Fruit fly (Drosophila melanogaster) Kc167 (cell line): ENCODE data around the gene Tpst.

Source experiments
- Myc ChIP-seq: fragments of >200 bp; optimal IDR thresholded peaks from 2 replicates; lab custom pipeline; 2017; ENCODE audit warnings: missing external identifiers
- Sin3A ChIP-seq: fragments of >200 bp; optimal IDR thresholded peaks from 2 replicates; lab custom pipeline; 2018; ENCODE audit warnings: missing external identifiers
- h ChIP-seq: fragments of >200 bp; optimal IDR thresholded peaks from 3 replicates; lab custom pipeline; 2018; ENCODE audit warnings: missing external identifiers
- insv ChIP-seq: fragments of >200 bp; optimal IDR thresholded peaks from 3 replicates; lab custom pipeline; 2018; ENCODE audit warnings: missing external identifiers
- psq ChIP-seq: fragments of >200 bp; optimal IDR thresholded peaks from 2 replicates; lab custom pipeline; 2017; ENCODE audit warnings: missing external identifiers
- ttk ChIP-seq: sonication (Bioruptor generic); optimal IDR thresholded peaks from 2 replicates; lab custom pipeline; 2017; ENCODE audit warnings: missing external identifiers

Gene Tpst

DNA sequence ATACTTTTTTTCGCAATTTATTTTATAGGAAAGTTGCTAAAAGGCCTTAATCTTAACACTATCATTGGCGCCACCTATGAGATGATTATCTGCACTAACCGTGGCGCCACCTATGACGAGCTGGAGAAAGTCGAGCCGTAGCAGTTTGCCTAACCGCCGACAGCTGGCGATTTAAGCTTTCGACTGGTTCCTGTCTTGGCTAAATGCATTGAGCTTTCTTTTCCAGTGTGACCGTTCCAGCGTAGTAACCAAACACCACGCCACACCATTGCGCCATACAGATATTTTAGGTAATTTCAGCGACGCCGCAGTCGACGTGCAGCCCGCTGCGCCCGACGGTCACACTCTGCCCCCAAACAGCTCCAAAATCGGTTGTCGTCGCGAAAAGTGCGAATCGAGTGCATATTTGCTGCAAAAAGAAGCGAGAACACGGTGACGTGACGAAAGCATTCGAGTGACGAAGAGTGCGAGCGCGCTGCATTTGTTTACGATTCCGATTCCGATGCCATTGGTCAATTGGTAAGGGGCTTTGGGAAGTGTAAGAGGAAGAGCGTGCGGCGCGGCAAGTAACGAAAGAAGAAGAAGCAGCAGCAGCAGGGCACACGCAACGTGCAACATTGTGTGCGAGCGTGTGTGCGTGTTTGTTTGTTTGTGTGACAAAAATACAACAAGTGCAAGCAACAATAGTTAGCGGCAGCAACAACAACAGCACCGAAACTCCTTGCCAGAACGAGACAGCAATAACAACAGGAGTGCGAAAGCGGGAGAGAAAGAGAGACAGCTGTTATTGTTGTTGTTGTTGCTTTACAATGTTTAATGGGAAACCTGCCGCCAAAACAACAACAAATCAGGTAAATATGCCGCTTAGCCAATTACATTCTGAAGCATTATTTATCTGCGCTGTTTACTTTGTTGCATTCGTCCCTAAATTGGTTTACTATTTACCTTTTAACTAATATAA lies at the start of gene Tpst, which contains the start of gene CG46311:
Gene Tpst, plus strand, starts transcription at position 341 of the 961 bp plus-strand sequence.
Gene CG46311, plus strand, starts transcription at position 341 of the 961 bp plus-strand sequence.
- no peak for TF ChIP-seq insv (lab: Kevin White, UChicago)
- no peak for TF ChIP-seq psq (lab: Kevin White, UChicago)
- no peak for TF ChIP-seq h
- no peak for TF ChIP-seq ttk (lab: Kevin White, UChicago)
- no peak for TF ChIP-seq Myc (lab: Kevin White, UChicago)
- TF ChIP-seq Sin3A = no peak

DNA sequence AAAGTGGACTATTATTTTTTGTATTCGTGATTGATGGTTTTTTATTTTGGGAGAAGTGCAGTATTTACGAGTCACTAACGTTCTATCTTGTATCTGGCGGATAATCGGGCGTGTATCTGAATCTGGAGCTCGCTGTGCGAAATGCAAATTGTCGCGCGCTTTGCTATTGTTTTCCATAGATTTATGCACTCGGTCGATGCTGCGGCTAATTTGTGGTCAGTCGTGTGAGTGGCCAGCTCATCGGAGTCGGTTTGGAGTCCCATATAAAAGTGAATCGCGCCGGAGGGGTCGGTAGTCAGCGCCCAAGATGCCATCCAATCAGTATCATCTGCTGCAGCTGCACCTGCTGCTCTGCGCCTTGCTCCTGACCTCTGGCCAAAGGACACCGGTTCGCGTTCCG lies 35.9 kb upstream of the Tpst start, which contains the start of gene CG15754:
Gene CG15754, plus strand, starts transcription at position 301 of the 400 bp plus-strand sequence.
- TF ChIP-seq psq (lab: Kevin White, UChicago) = no peak

DNA sequence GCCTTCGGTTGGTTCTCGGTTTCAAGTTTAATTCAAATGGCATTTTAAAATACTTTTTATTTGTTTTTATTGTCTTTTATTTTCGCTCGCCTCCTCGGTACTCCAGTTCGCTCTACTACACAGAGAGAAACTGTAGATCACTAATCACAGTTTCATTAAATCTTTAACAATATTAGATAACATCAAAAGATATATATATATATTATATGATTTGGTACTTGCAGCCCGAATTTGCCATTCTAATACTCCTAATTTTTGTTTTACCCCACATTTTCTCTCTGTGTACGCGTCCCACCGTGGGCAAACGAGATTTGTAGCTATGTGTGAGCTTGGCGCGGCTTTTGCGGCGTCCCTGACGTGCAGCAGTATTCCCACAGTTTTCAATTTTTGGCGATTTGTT lies 34.0 kb upstream of the Tpst start:
- no peak for TF ChIP-seq ttk (lab: Kevin White, UChicago)
- TF ChIP-seq psq (lab: Kevin White, UChicago) = no peak
- no peak for TF ChIP-seq Myc (lab: Kevin White, UChicago)
- TF ChIP-seq Sin3A = no peak
- no peak for TF ChIP-seq h
- TF ChIP-seq insv (lab: Kevin White, UChicago) = no peak

DNA sequence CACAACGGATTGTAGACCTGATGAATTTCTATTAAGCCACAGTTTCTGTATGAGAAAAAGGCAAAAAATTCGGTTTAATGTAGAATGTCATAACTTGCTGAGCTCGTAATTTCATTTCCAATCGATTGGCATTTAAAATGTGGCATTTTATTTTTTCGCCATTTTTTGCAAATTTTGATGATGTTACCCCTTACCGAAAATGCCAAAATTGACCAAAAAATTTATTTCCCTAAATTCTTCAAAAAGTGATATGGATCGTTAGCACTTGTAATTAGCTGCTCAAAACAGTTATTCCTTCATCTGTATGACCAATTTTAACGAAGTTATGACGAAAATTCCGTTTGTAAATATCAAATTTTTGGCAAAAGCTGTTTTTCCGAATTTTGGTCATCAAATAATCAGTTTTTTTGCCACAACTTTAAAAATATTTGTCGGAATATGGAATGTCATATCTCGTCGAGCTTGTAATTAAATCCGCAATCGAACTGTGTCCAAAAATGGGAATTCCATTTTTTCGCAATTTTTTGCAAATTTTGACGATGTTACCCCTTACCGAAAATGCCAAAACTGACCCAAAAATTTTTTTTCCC lies 33.3 kb upstream of the Tpst start, which contains the start of gene CG44428:
Gene CG44428, minus strand, starts transcription at position 51 of the 590 bp plus-strand sequence.
- TF ChIP-seq Myc (lab: Kevin White, UChicago) = no peak
- no peak for TF ChIP-seq h
- TF ChIP-seq Sin3A = no peak
- no peak for TF ChIP-seq ttk (lab: Kevin White, UChicago)
- no peak for TF ChIP-seq psq (lab: Kevin White, UChicago)
- TF ChIP-seq insv (lab: Kevin White, UChicago) = no peak

DNA sequence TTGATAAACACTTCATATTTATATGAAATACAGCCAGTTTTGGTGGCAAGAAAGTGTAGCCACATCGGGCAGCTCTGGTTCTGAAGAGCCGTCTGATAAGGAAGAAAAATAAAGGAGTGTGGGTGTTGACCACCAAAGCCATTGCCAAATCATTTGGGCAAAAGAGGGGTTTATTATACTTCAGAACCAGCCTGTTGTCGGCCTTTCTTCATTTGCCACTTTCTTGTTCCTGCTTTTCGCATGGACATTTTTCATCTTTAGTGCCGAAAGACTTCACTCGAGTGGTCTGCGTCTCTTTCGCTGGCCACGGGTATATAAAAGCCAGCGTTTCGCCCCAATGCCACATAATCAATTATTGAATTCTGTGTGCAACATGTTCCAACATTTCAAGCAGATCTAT lies 29.5 kb upstream of the Tpst start, which contains the start of gene CG15756:
Gene CG15756, plus strand, starts transcription at position 301 of the 400 bp plus-strand sequence.
- TF ChIP-seq ttk (lab: Kevin White, UChicago) (no peak), insv (lab: Kevin White, UChicago) (no peak), Sin3A (no peak), h (no peak), Myc (lab: Kevin White, UChicago) (no peak), psq (lab: Kevin White, UChicago) (no peak)

DNA sequence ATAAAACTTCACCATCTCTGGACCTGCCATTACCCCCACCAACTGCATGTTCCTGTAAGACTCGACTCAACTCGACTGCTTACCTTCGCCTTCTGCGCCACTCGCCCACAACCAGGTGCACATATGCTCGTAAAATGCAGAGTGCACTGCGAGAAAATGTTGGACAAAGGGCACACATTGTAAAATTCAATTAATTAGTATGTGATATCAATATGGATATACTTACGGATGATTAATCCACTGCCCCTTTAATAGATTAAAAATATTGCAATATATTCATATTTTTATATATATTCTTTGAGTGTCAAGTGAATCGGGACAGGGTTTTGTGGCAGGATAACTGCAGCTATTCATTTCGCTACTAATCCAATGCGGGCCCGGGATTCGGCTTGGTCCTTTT lies 26.8 kb upstream of the Tpst start:
- TF ChIP-seq insv (lab: Kevin White, UChicago) (no peak), h (no peak)

DNA sequence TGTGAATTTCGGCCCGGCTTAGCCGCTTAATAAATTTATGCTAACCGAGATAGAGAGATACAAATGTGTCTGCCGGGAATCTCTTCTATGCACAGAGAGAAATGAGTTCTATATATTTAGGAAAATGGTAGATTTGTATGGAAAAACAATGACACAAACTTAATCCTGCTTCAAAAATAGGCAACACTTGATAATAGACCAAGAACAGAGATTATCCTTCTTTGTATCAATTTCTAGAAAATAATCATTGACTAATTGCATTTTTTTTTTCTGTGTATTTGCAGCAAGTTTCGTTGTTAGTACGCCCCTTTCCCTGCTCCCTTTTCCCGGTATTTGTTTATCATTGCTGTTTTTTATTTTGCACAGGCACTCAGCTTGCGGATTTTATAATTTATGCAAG lies 24.2 kb upstream of the Tpst start:
- TF ChIP-seq insv (lab: Kevin White, UChicago) (no peak), h (no peak), psq (lab: Kevin White, UChicago) (no peak)

DNA sequence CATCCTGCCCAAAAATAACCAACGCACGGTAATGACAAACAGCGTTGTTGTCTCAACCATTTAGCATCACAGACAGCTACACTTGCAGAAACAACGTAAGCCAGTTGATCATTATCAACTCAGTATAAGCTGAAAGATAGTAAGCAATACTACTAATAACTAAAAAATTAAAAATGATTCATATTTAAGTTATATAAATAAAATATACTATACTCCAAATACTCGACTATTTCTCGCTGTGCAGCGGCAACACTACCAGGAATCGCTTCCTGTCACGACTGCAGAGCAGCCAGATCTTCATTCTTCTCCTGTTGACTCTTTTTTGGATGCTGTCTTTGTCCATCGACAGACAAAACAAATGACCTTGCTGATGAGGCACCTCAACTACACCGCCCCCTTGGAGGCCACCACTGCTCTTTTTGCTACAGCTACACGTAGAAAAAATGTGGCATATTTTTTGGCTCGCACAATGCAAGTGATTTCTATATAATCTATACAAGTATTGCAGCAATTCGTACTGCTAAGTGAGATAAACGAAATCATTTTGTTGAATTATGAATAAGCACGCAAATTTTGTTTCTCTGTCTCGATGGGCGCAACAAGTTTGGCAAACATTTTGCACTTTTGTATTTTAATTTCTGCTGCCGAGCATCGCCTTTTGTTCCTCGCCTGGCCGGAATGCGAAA lies 22.6 kb upstream of the Tpst start:
- TF ChIP-seq h = no peak
- no peak for TF ChIP-seq Sin3A
- TF ChIP-seq ttk (lab: Kevin White, UChicago) = no peak
- TF ChIP-seq Myc (lab: Kevin White, UChicago) = no peak

DNA sequence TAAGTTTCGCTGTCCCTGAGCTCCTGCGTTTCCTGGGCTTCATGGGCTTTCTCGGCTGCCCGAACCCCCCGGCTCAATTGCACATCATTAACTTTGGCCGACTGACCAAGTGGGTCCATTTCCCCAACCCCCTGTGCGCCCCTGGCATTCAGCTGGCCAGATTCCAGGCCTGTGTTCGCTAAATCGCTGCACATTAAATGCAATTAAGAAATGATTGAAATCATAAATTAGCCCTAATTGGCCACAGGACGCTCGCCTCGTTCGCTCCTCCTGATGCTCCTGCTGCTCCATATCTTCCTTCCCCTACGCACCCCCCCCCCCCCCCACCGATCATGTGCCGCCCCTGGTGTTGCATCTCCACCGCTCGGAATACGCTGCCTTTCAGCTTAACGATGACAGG lies 21.5 kb upstream of the Tpst start:
- no peak for TF ChIP-seq psq (lab: Kevin White, UChicago)
- no peak for TF ChIP-seq Sin3A
- TF ChIP-seq Myc (lab: Kevin White, UChicago) = no peak
- no peak for TF ChIP-seq ttk (lab: Kevin White, UChicago)
- TF ChIP-seq insv (lab: Kevin White, UChicago) = no peak
- no peak for TF ChIP-seq h

DNA sequence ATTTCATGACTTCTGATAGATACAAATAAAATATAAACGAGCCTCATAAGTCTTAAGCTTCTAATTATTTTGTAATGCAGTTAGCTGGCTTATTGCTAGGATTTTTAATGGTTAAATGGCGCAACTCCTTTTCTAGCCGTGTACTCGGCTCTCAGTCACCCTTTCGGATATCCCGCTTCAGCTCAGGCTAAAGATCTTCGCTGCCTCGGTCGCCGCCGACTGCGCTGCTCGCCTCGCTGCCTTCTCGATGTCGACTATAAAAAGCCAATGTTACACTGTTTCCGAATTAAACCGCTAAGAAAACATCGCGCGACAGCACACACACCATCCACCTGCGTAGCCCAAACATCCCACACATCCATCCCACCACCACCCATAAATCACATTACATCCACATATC lies 20.3 kb upstream of the Tpst start, which contains the start of gene Cpr12A:
Gene Cpr12A, plus strand, starts transcription at position 301 of the 400 bp plus-strand sequence.
- TF ChIP-seq insv (lab: Kevin White, UChicago) = no peak

DNA sequence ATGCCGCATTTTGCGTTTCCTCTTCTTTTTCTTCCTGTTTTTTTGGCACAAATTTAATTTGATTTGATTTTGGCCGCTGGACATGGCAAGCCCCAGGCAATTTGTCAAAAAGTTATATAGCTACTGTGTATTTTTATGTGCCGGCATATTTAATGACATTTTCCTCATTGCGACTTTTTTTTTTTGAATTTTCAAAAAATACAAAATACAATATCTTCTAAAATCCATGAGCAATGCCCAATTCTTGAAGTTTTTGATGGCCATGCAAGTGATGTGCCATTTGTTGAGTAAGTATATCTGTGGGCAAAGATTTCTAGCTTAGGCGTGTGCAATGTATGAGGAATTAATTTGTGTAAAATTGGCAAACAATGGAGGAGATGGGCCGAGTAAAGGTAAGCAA lies 7.9 kb upstream of the Tpst start, which contains the start of gene CG11816:
Gene CG11816, minus strand, starts transcription at position 101 of the 400 bp plus-strand sequence.
- no peak for TF ChIP-seq h
- TF ChIP-seq insv (lab: Kevin White, UChicago) = no peak
- no peak for TF ChIP-seq ttk (lab: Kevin White, UChicago)
- TF ChIP-seq Sin3A = no peak
- TF ChIP-seq psq (lab: Kevin White, UChicago) = no peak
- TF ChIP-seq Myc (lab: Kevin White, UChicago) = no peak

DNA sequence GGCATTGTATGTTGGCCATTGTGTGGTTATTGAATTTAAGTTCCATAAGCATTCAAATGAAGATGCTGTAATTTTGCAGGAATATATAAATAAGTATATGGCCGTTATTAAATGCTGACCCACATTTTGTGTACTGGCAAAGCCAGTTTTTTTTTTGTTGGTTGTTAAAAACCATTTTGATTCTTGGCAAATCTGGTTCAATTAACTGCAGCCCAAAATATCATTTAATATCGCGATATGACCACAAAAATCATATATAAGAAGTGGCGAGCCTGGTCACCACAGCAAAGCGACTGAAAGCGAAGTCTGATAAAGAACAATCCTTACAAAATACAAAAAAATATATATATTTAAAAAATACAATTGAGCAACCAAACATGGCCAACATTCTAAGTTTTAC lies 7.5 kb upstream of the Tpst start, which contains the start of gene CG32631:
Gene CG32631, plus strand, starts transcription at position 301 of the 400 bp plus-strand sequence.
- no peak for TF ChIP-seq h
- TF ChIP-seq ttk (lab: Kevin White, UChicago) = no peak
